Worm (Caenorhabditis elegans): ENCODE measurements around the gene T04C10.3.

Gene T04C10.3

ce11 chrX:14780176-14780575 is 32.0 kb upstream of the T04C10.3 start (continued):
- no peak for TF ChIP-seq xbp-1 (tag; optimal IDR thresholded peaks at IDR 0.05)
- no peak for TF ChIP-seq fos-1 (tag; optimal IDR thresholded peaks at IDR 0.05)
- peak; percentile 18; the same call in 1 of the 2 replicates for TF ChIP-seq nhr-19 (GFP tag; conservative IDR thresholded peaks at IDR 0.05)
- no peak for TF ChIP-seq unc-62 (GFP tag; optimal IDR thresholded peaks at IDR 0.05)
- TF ChIP-seq nhr-20 (tag; optimal IDR thresholded peaks at IDR 0.05) = peak; percentile 74
- TF ChIP-seq ceh-8 (GFP tag; optimal IDR thresholded peaks at IDR 0.05) = no peak
- peak; percentile 82 for TF ChIP-seq nhr-85 (tag)
- no peak for TF ChIP-seq unc-86 (tag; optimal IDR thresholded peaks at IDR 0.05)
- TF ChIP-seq nhr-71 (tag; optimal IDR thresholded peaks at IDR 0.05) = peak; percentile 61
- TF ChIP-seq C04F5.9 (tag; optimal IDR thresholded peaks at IDR 0.05) = no peak
- no peak for TF ChIP-seq unc-98 (GFP tag; IDR thresholded peaks at IDR 0.05)
- TF ChIP-seq ceh-82 (tag; optimal IDR thresholded peaks at IDR 0.05) = no peak
- no peak for TF ChIP-seq unc-30 (tag; optimal IDR thresholded peaks at IDR 0.05)
- TF ChIP-seq elt-3 (tag; optimal IDR thresholded peaks at IDR 0.05) = peak in 2 of 6 experiments; percentile 61 to 78
- no peak for TF ChIP-seq dsc-1 (tag; optimal IDR thresholded peaks at IDR 0.05)
- no peak for TF ChIP-seq nhr-77 (tag; optimal IDR thresholded peaks at IDR 0.05)
- TF ChIP-seq lsy-2 (tag; optimal IDR thresholded peaks at IDR 0.05) = peak in 1 of 2 experiments; percentile 8
- no peak for TF ChIP-seq pqm-1 (tag; optimal IDR thresholded peaks at IDR 0.05)
- TF ChIP-seq snpc-4 (tag; optimal IDR thresholded peaks at IDR 0.05) = no peak
- no peak for TF ChIP-seq jun-1 (tag; optimal IDR thresholded peaks at IDR 0.05)
- TF ChIP-seq nhr-12 (tag; optimal IDR thresholded peaks at IDR 0.05) = no peak
- no peak for TF ChIP-seq nhr-11 (tag; optimal IDR thresholded peaks at IDR 0.05)
- no peak for TF ChIP-seq vab-15 (tag; optimal IDR thresholded peaks at IDR 0.05)
- TF ChIP-seq sptf-1 (tag; optimal IDR thresholded peaks at IDR 0.05) = no peak
- TF ChIP-seq ceh-63 (GFP tag; optimal IDR thresholded peaks at IDR 0.05) = no peak
- no peak for TF ChIP-seq tlp-1 (tag; optimal IDR thresholded peaks at IDR 0.05)
- TF ChIP-seq ama-1 (optimal IDR thresholded peaks at IDR 0.05) = no peak
- no peak for TF ChIP-seq egl-13 (tag; optimal IDR thresholded peaks at IDR 0.05)
- no peak for TF ChIP-seq irx-1 (tag; optimal IDR thresholded peaks at IDR 0.05)
- TF ChIP-seq hpl-2 (GFP tag; optimal IDR thresholded peaks at IDR 0.05) = no peak
- TF ChIP-seq hlh-17 (GFP tag; optimal IDR thresholded peaks at IDR 0.05; ENCODE audit: borderline replicate concordance) = no peak
- TF ChIP-seq C16A3.4 (tag; optimal IDR thresholded peaks at IDR 0.05) = no peak
- no peak for TF ChIP-seq ets-5 (GFP tag; IDR thresholded peaks at IDR 0.05)
- TF ChIP-seq fkh-4 (tag; optimal IDR thresholded peaks at IDR 0.05; ENCODE audit: borderline replicate concordance) = no peak
- no peak for TF ChIP-seq unc-130 (tag; optimal IDR thresholded peaks at IDR 0.05)
- no peak for TF ChIP-seq nhr-84 (tag; optimal IDR thresholded peaks at IDR 0.05)
- TF ChIP-seq zip-4 (GFP tag; optimal IDR thresholded peaks at IDR 0.05) = no peak
- no peak for TF ChIP-seq lin-13 (GFP tag; optimal IDR thresholded peaks at IDR 0.05)
- TF ChIP-seq pag-3 (tag; optimal IDR thresholded peaks at IDR 0.05; ENCODE audit: borderline replicate concordance, insufficient read depth) = no peak
- no peak for TF ChIP-seq C34B4.2 (tag; optimal IDR thresholded peaks at IDR 0.05)
- no peak for TF ChIP-seq Y116A8C.19 (tag; optimal IDR thresholded peaks at IDR 0.05; ENCODE audit: borderline replicate concordance)
- no peak for TF ChIP-seq hlh-4 (tag; optimal IDR thresholded peaks at IDR 0.05)
- peak in 1 of 2 experiments; percentile 62 for TF ChIP-seq mdl-1 (tag; optimal IDR thresholded peaks at IDR 0.05)
- TF ChIP-seq efl-3 (GFP tag; optimal IDR thresholded peaks at IDR 0.05) = no peak
- no peak for TF ChIP-seq alr-1 (tag; optimal IDR thresholded peaks at IDR 0.05; ENCODE audit: borderline replicate concordance)
- no peak for TF ChIP-seq elt-2 (tag; optimal IDR thresholded peaks at IDR 0.05)
- peak in 1 of 2 experiments; percentile 51 for TF ChIP-seq lin-35 (GFP tag; optimal IDR thresholded peaks at IDR 0.05)
- no peak for TF ChIP-seq mef-2 (tag; optimal IDR thresholded peaks at IDR 0.05)
- TF ChIP-seq ceh-90 (tag; optimal IDR thresholded peaks at IDR 0.05) = no peak
- no peak for TF ChIP-seq efl-1 (optimal IDR thresholded peaks at IDR 0.05)
- no peak for TF ChIP-seq efl-1 (GFP tag; optimal IDR thresholded peaks at IDR 0.05 in 1 of 2)
- peak; percentile 54 for TF ChIP-seq lin-14 (GFP tag; optimal IDR thresholded peaks at IDR 0.05)
- no peak for TF ChIP-seq ztf-4 (tag; optimal IDR thresholded peaks at IDR 0.05)
- TF ChIP-seq fkh-10 (GFP tag; optimal IDR thresholded peaks at IDR 0.05) = no peak
